Worm (Caenorhabditis elegans): Measurements from ENCODE around the gene F42E8.1.
A peak's percentile ranks its signal among the peaks of the same experiment; 100 is the strongest.

The F42E8.1 gene

ce11 chrV:13024499-13024898 is 37.4 kb upstream of the F42E8.1 start:
- TF ChIP-seq ztf-23 (GFP tag; IDR thresholded peaks at IDR 0.05) (no peak), tab-1 (GFP tag; IDR thresholded peaks at IDR 0.05) (no peak), flt-1 (GFP tag; IDR thresholded peaks at IDR 0.05) (0 out of 2 replicates have a peak, but pooled peaks have one; percentile 11)

ce11 chrV:13025283-13025682 is 36.7 kb upstream of the F42E8.1 start:
- no peak for TF ChIP-seq cog-1 (tag; optimal IDR thresholded peaks at IDR 0.05)

DNA sequence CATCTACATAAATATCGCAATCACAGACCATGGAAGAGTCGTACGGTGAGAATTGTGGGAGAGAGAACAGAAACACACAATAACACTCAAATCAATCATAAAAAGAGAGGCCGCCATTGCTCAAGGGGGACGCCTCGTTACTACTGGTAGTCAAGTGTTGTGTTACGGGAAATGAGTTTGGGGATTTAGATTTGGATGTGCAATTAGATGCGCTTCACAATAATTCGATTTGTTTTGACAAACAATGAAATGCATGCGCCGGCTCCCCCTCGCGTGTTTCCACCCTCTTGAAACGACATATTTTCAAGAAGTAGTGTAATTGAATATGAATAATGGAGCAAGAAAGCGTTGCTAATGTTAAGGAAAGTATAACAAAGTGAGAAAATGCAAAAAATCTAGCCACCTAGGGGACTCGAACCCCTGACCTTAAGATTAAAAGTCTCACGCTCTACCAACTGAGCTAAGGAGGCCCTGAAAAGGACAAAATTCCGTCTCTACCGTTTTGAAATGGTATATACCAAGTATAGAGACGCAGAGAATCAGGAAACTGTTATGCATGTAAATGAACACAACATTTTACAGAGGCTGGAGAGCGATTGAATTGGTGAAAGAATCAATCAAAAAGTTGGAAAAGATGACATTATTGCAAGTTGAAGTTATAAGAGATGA is 35.2 kb upstream of the F42E8.1 start:
- TF ChIP-seq med-1 (GFP tag; optimal IDR thresholded peaks at IDR 0.05; ENCODE audit: insufficient read depth) (no peak), ztf-29 (GFP tag; IDR thresholded peaks at IDR 0.05) (no peak), ztf-23 (GFP tag; IDR thresholded peaks at IDR 0.05) (no peak), tab-1 (GFP tag; IDR thresholded peaks at IDR 0.05) (no peak), T22C8.4 (GFP tag; IDR thresholded peaks at IDR 0.05) (no peak), flt-1 (GFP tag; IDR thresholded peaks at IDR 0.05) (no peak), ref-1 (GFP tag; conservative IDR thresholded peaks at IDR 0.05) (no peak), klf-2 (GFP tag; conservative IDR thresholded peaks at IDR 0.05) (no peak), cog-1 (tag; optimal IDR thresholded peaks at IDR 0.05) (no peak)

ce11 chrV:13028871-13029270 is 33.1 kb upstream of the F42E8.1 start:
- TF ChIP-seq T22C8.4 (GFP tag; IDR thresholded peaks at IDR 0.05) (no peak), med-1 (GFP tag; optimal IDR thresholded peaks at IDR 0.05; ENCODE audit: insufficient read depth) (no peak), flt-1 (GFP tag; IDR thresholded peaks at IDR 0.05) (no peak), tab-1 (GFP tag; IDR thresholded peaks at IDR 0.05) (no peak), klf-2 (GFP tag; conservative IDR thresholded peaks at IDR 0.05) (no peak), ztf-29 (GFP tag; IDR thresholded peaks at IDR 0.05) (no peak)

DNA sequence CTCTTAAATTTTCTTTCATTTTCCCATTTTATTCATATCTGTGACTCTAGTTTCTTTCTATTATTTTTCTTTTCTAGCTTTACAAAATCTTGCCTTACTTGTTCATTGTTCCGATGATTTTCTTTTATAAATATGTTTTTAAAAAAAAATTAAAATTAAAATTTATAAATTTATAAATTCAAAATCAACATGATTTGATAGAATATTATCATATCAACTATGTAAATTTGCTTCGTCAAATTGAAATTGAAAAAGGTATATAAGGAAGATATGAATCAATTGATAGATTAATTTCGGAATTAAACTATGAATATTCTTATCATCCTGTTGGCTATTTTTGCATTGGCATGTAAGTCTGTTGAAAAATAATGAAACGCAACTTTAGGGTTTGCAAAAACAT is 28.7 kb upstream of the F42E8.1 start, which contains the start of gene W07G4.1:
Gene W07G4.1, plus strand, starts transcription at position 301 of the 400 bp plus-strand sequence.
- no peak for TF ChIP-seq flt-1 (GFP tag; IDR thresholded peaks at IDR 0.05)
- no peak for TF ChIP-seq ztf-29 (GFP tag; IDR thresholded peaks at IDR 0.05)
- no peak for TF ChIP-seq klf-2 (GFP tag; conservative IDR thresholded peaks at IDR 0.05)
- no peak for TF ChIP-seq T22C8.4 (GFP tag; IDR thresholded peaks at IDR 0.05)
- no peak for TF ChIP-seq cog-1 (tag; optimal IDR thresholded peaks at IDR 0.05)
- no peak for TF ChIP-seq ztf-23 (GFP tag; IDR thresholded peaks at IDR 0.05)
- TF ChIP-seq ref-1 (GFP tag; conservative IDR thresholded peaks at IDR 0.05) = no peak
- TF ChIP-seq tab-1 (GFP tag; IDR thresholded peaks at IDR 0.05) = no peak
- no peak for TF ChIP-seq med-1 (GFP tag; optimal IDR thresholded peaks at IDR 0.05; ENCODE audit: insufficient read depth)

DNA sequence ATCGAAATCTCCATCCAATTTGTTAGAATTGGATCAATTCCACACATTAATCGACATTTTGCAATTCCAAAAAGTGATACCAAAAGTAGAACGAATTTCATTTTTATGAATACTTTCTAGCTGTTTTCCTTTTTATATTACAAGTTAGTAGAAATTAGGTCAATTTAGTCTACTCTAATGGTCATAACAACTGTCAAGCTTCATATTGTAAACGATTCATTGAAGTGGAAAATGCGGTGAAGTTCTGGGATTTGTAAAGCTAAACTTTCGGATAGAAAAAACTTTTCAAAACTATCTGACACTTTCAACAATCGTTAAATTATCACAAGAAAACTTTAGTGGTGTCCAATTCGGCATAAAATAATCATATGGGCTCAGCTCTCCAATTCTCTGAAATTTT is 27.3 kb upstream of the F42E8.1 start, which contains the start of gene W07G4.7:
Gene W07G4.7, minus strand, starts transcription at position 101 of the 400 bp plus-strand sequence.
- TF ChIP-seq med-1 (GFP tag; optimal IDR thresholded peaks at IDR 0.05; ENCODE audit: insufficient read depth) (no peak), cog-1 (tag; optimal IDR thresholded peaks at IDR 0.05) (no peak), ztf-29 (GFP tag; IDR thresholded peaks at IDR 0.05) (no peak), flt-1 (GFP tag; IDR thresholded peaks at IDR 0.05) (no peak), klf-2 (GFP tag; conservative IDR thresholded peaks at IDR 0.05) (no peak), ztf-23 (GFP tag; IDR thresholded peaks at IDR 0.05) (no peak), tab-1 (GFP tag; IDR thresholded peaks at IDR 0.05) (no peak), T22C8.4 (GFP tag; IDR thresholded peaks at IDR 0.05) (no peak), ref-1 (GFP tag; conservative IDR thresholded peaks at IDR 0.05) (no peak)

- TF ChIP-seq T22C8.4 (GFP tag; IDR thresholded peaks at IDR 0.05) (no peak), klf-2 (GFP tag; conservative IDR thresholded peaks at IDR 0.05) (no peak), tab-1 (GFP tag; IDR thresholded peaks at IDR 0.05) (no peak), cog-1 (tag; optimal IDR thresholded peaks at IDR 0.05) (no peak), ztf-29 (GFP tag; IDR thresholded peaks at IDR 0.05) (no peak), ztf-23 (GFP tag; IDR thresholded peaks at IDR 0.05) (no peak), med-1 (GFP tag; optimal IDR thresholded peaks at IDR 0.05; ENCODE audit: insufficient read depth) (no peak), ref-1 (GFP tag; conservative IDR thresholded peaks at IDR 0.05) (no peak), flt-1 (GFP tag; IDR thresholded peaks at IDR 0.05) (no peak)
Measured at ce11 chrV:13036466-13036865, 25.5 kb upstream of the F42E8.1 start, which contains the start of gene W07G4.2. W07G4.2 (minus strand) TSS chrV:13036566.

- TF ChIP-seq ztf-29 (GFP tag; IDR thresholded peaks at IDR 0.05) = no peak
- peak; percentile 35; the same call in 1 of the 2 replicates for TF ChIP-seq flt-1 (GFP tag; IDR thresholded peaks at IDR 0.05)
- no peak for TF ChIP-seq ref-1 (GFP tag; conservative IDR thresholded peaks at IDR 0.05)
- no peak for TF ChIP-seq cog-1 (tag; optimal IDR thresholded peaks at IDR 0.05)
- peak; percentile 40 for TF ChIP-seq med-1 (GFP tag; optimal IDR thresholded peaks at IDR 0.05; ENCODE audit: insufficient read depth)
- no peak for TF ChIP-seq klf-2 (GFP tag; conservative IDR thresholded peaks at IDR 0.05)
- TF ChIP-seq T22C8.4 (GFP tag; IDR thresholded peaks at IDR 0.05) = peak; percentile 25; the same call in 1 of the 2 replicates
- TF ChIP-seq ztf-23 (GFP tag; IDR thresholded peaks at IDR 0.05) = 0 out of 2 replicates have a peak, but pooled peaks have one; percentile 63
- 0 out of 2 replicates have a peak, but pooled peaks have one; percentile 44 for TF ChIP-seq tab-1 (GFP tag; IDR thresholded peaks at IDR 0.05)
Measured at ce11 chrV:13041666-13042065, 20.3 kb upstream of the F42E8.1 start, which contains the start of gene scyl-1. scyl-1 (minus strand) TSS chrV:13041721.

DNA sequence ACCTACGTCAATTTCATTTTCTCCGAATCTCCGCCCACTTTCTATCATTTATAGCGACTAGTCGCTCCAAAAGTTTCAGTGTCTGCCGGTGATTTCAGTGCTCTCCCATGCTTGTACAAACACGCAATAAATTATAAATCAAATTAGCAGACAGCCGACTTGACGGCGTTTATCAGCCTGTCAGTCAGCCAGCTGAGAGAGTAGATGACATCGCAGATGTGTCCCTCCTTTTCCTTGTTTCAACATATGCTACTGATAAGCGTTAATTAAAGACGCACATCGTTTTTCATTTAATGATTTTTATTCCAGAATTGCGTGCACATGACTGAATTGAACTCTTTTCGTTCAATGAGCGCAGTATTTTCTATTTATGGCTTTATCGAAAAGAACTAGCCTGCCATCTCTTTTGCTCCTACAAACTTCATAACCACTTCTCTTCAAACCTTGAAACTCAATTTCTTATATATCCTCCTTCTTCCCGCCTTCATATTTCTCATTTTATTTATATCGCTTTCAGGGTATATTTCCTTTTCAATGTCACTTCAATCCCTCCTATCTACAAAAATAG is 18.7 kb upstream of the F42E8.1 start, which contains the start of gene lap-2:
Gene lap-2, plus strand, starts transcription at position 518 of the 568 bp plus-strand sequence.
- no peak for TF ChIP-seq cog-1 (tag; optimal IDR thresholded peaks at IDR 0.05)
- no peak for TF ChIP-seq T22C8.4 (GFP tag; IDR thresholded peaks at IDR 0.05)
- TF ChIP-seq med-1 (GFP tag; optimal IDR thresholded peaks at IDR 0.05; ENCODE audit: insufficient read depth) = no peak
- TF ChIP-seq klf-2 (GFP tag; conservative IDR thresholded peaks at IDR 0.05) = no peak
- no peak for TF ChIP-seq ztf-23 (GFP tag; IDR thresholded peaks at IDR 0.05)
- TF ChIP-seq ztf-29 (GFP tag; IDR thresholded peaks at IDR 0.05) = no peak
- TF ChIP-seq tab-1 (GFP tag; IDR thresholded peaks at IDR 0.05) = no peak
- no peak for TF ChIP-seq flt-1 (GFP tag; IDR thresholded peaks at IDR 0.05)
- TF ChIP-seq ref-1 (GFP tag; conservative IDR thresholded peaks at IDR 0.05) = no peak
